Fruit fly (Drosophila melanogaster): ENCODE results near the gene CG34150.

DNA sequence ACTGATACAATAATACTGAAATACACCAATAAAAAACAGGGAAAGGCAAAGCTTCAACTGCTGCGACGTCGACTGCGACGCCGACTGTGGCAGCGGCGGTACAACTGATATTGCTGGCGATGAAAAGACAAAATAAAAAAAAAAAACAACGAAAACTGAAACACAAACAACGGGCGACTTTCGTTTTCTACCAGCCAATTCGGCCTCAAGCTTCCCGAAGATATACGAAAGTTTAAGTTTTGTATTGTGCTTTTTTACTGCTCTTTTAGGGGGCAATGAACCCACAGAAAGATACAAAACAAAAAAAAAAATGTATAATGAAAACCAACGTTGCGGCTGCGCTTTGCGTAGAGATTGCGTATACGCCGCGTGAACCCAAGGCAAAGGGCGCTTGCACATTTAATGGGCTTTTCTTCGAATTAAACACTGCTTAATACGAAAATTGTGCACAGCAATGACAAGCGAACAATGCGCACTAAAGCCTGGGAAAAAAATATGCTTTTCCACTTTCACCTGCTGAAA, 35.8 kb upstream of the CG34150 start:
- no peak for TF ChIP-seq gl (tag; optimal IDR thresholded peaks at IDR 0.05)
- TF ChIP-seq CG34367 (tag; optimal IDR thresholded peaks at IDR 0.05) = no peak
- no peak for TF ChIP-seq Snoo (tag; optimal IDR thresholded peaks at IDR 0.05)
- TF ChIP-seq Pif1B (GFP tag; optimal IDR thresholded peaks at IDR 0.05) = no peak
- no peak for TF ChIP-seq CG9948 (tag; optimal IDR thresholded peaks at IDR 0.05)
- no peak for TF ChIP-seq CG12605 (GFP tag; IDR thresholded peaks at IDR 0.05)

Measured in whole organism, pupa.